Fruit fly (Drosophila melanogaster) whole organism, embryonic: ENCODE data around the gene CG31997.
A peak's percentile ranks its signal among the peaks of the same experiment; 100 is the strongest.

Source experiments
- Antp ChIP-seq: fragments of 200-800 bp; sonication (Bioruptor generic); optimal IDR thresholded peaks from 3 replicates; lab custom pipeline; 2016; ENCODE audit warnings: missing biosample characterization, missing genetic modification characterization
- B-H2 ChIP-seq: fragments of 200-800 bp; sonication (Bioruptor generic); optimal IDR thresholded peaks from 2 replicates; lab custom pipeline; 2018; ENCODE audit warnings: missing biosample characterization, mild to moderate bottlenecking, missing genetic modification characterization
- CG10543 ChIP-seq: fragments of 200-800 bp; sonication (Bioruptor generic); optimal IDR thresholded peaks from 3 replicates; lab custom pipeline; 2017; ENCODE audit warnings: missing biosample characterization, mild to moderate bottlenecking, missing genetic modification characterization, moderate library complexity
- CG11093 ChIP-seq: fragments of 200-800 bp; sonication (Bioruptor generic); IDR thresholded peaks from 3 replicates; pipeline ENCODE4 v1.3.6; 2022; ENCODE audit warnings: missing biosample characterization, missing genetic modification characterization
- CG12104 ChIP-seq: fragments of 200-800 bp; sonication (Bioruptor generic); optimal IDR thresholded peaks from 3 replicates; lab custom pipeline; 2016; ENCODE audit warnings: missing biosample characterization, missing genetic modification characterization
- CG12299 ChIP-seq: fragments of 200-800 bp; sonication (Bioruptor generic); optimal IDR thresholded peaks from 2 replicates; lab custom pipeline; 2018; ENCODE audit warnings: missing biosample characterization, mild to moderate bottlenecking, missing genetic modification characterization
- CG1647 ChIP-seq: fragments of 200-800 bp; sonication (Bioruptor generic); optimal IDR thresholded peaks from 3 replicates; lab custom pipeline; 2016; ENCODE audit warnings: missing biosample characterization, missing genetic modification characterization
- CG18764 ChIP-seq: fragments of 200-800 bp; sonication (Bioruptor generic); optimal IDR thresholded peaks from 3 replicates; lab custom pipeline; 2016; ENCODE audit warnings: missing biosample characterization, missing genetic modification characterization
- CG2875 ChIP-seq: fragments of 200-800 bp; sonication (Bioruptor generic); optimal IDR thresholded peaks from 2 replicates; lab custom pipeline; 2017; ENCODE audit warnings: missing biosample characterization, mild to moderate bottlenecking, missing genetic modification characterization, missing genetic modification reagents
- CG32532 ChIP-seq: fragments of 200-800 bp; sonication (Bioruptor generic); IDR thresholded peaks from 2 replicates; pipeline ENCODE4 v1.3.6; 2022; ENCODE audit warnings: missing biosample characterization, missing genetic modification characterization
- CG5245 ChIP-seq: fragments of 200-800 bp; sonication (Bioruptor generic); optimal IDR thresholded peaks from 3 replicates; lab custom pipeline; 2016; ENCODE audit warnings: missing biosample characterization, missing genetic modification characterization
- CG6254 ChIP-seq: fragments of 200-800 bp; sonication (Bioruptor generic); optimal IDR thresholded peaks from 3 replicates; lab custom pipeline; 2017; ENCODE audit warnings: mild to moderate bottlenecking, missing biosample characterization, missing genetic modification reagents, missing genetic modification characterization
- CG7987 ChIP-seq: fragments of 200-800 bp; sonication (Bioruptor generic); optimal IDR thresholded peaks from 2 replicates; lab custom pipeline; 2018; ENCODE audit warnings: missing biosample characterization, mild to moderate bottlenecking, missing genetic modification characterization, moderate library complexity
- CG8478 ChIP-seq: fragments of >200 bp; optimal IDR thresholded peaks from 2 replicates; lab custom pipeline; 2018
- CTCF ChIP-seq: fragments of 200-800 bp; sonication (Bioruptor generic); optimal IDR thresholded peaks from 2 replicates; lab custom pipeline; 2017; ENCODE audit warnings: missing biosample characterization, mild to moderate bottlenecking, missing genetic modification characterization, moderate library complexity
- D19B ChIP-seq: fragments of 200-800 bp; sonication (Bioruptor generic); optimal IDR thresholded peaks from 2 replicates; lab custom pipeline; 2017; ENCODE audit warnings: missing biosample characterization, mild to moderate bottlenecking, missing genetic modification characterization
- Ets65A ChIP-seq: fragments of 200-800 bp; sonication (Bioruptor generic); peaks from one replicate; lab custom pipeline; 2016; ENCODE audit warnings: missing biosample characterization, missing genetic modification characterization
- Gug ChIP-seq: fragments of 200-800 bp; sonication (Bioruptor generic); IDR thresholded peaks from 4 replicates; pipeline ENCODE4 v1.3.6; 2022; ENCODE audit warnings: missing biosample characterization, missing genetic modification characterization
- Lhr ChIP-seq: fragments of 200-800 bp; sonication (Bioruptor generic); optimal IDR thresholded peaks from 3 replicates; lab custom pipeline; 2017; ENCODE audit warnings: mild to moderate bottlenecking, missing biosample characterization, missing genetic modification reagents, missing genetic modification characterization
- Mes4 ChIP-seq: fragments of 200-800 bp; sonication (Bioruptor generic); optimal IDR thresholded peaks from 2 replicates; lab custom pipeline; 2016; ENCODE audit warnings: missing biosample characterization, missing genetic modification characterization
- Sox102F ChIP-seq: fragments of 200-800 bp; sonication (Bioruptor generic); optimal IDR thresholded peaks from 2 replicates; lab custom pipeline; 2018; ENCODE audit warnings: missing biosample characterization, mild to moderate bottlenecking, missing genetic modification characterization, moderate library complexity
- Spps ChIP-seq: fragments of 200-800 bp; sonication (Bioruptor generic); optimal IDR thresholded peaks from 2 replicates; lab custom pipeline; 2018; ENCODE audit warnings: missing biosample characterization, mild to moderate bottlenecking, missing genetic modification characterization
- Xbp1 ChIP-seq: fragments of 200-800 bp; sonication (Bioruptor generic); optimal IDR thresholded peaks from 3 replicates; lab custom pipeline; 2016; ENCODE audit warnings: missing biosample characterization, mild to moderate bottlenecking, missing genetic modification characterization
- cg ChIP-seq: fragments of 200-800 bp; sonication (Bioruptor generic); optimal IDR thresholded peaks from 3 replicates; lab custom pipeline; 2019; ENCODE audit warnings: missing biosample characterization, mild to moderate bottlenecking, missing genetic modification characterization, moderate library complexity
- crc ChIP-seq: fragments of 200-800 bp; sonication (Bioruptor generic); optimal IDR thresholded peaks from 2 replicates; lab custom pipeline; 2016; ENCODE audit warnings: missing biosample characterization, missing genetic modification characterization
- cwo ChIP-seq: fragments of 200-800 bp; sonication (Bioruptor generic); optimal IDR thresholded peaks from 3 replicates; lab custom pipeline; 2017; ENCODE audit warnings: missing biosample characterization, missing genetic modification characterization, mild to moderate bottlenecking, moderate library complexity, missing genetic modification reagents
- da ChIP-seq: fragments of 200-800 bp; sonication (Bioruptor generic); optimal IDR thresholded peaks from 2 replicates; lab custom pipeline; 2016; ENCODE audit warnings: missing biosample characterization, missing genetic modification characterization
- dati ChIP-seq: fragments of 200-800 bp; sonication (Bioruptor generic); IDR thresholded peaks from 2 replicates; pipeline ENCODE4 v1.3.6; 2022; ENCODE audit warnings: missing biosample characterization, missing genetic modification characterization
- dmrt11E ChIP-seq: fragments of 200-800 bp; sonication (Bioruptor generic); optimal IDR thresholded peaks from 3 replicates; lab custom pipeline; 2018; ENCODE audit warnings: missing biosample characterization, mild to moderate bottlenecking, missing genetic modification characterization, moderate library complexity
- eyg ChIP-seq: fragments of 200-800 bp; sonication (Bioruptor generic); optimal IDR thresholded peaks from 3 replicates; lab custom pipeline; 2016; ENCODE audit warnings: missing biosample characterization, missing genetic modification characterization
- gcm ChIP-seq: fragments of 200-800 bp; sonication (Bioruptor generic); optimal IDR thresholded peaks from 2 replicates; lab custom pipeline; 2019; ENCODE audit warnings: missing biosample characterization, mild to moderate bottlenecking, missing genetic modification characterization, moderate library complexity
- gfzf ChIP-seq: fragments of 200-800 bp; sonication (Bioruptor generic); optimal IDR thresholded peaks from 2 replicates; lab custom pipeline; 2016; ENCODE audit warnings: missing biosample characterization, mild to moderate bottlenecking, missing genetic modification characterization, moderate library complexity
- hb ChIP-seq: fragments of 200-800 bp; sonication (Bioruptor generic); IDR thresholded peaks from 3 replicates; pipeline ENCODE4 v1.3.6; 2022; ENCODE audit warnings: missing biosample characterization, missing genetic modification characterization; ENCODE audit not compliant: partially characterized antibody
- hth ChIP-seq: fragments of >200 bp; optimal IDR thresholded peaks from 2 replicates; lab custom pipeline; 2017; ENCODE audit warnings: inconsistent platforms
- insv ChIP-seq, 2 experiments: fragments of 200-800 bp; sonication (Bioruptor generic); optimal IDR thresholded peaks; 3 replicates each; lab custom pipeline; 2016 to 2018; ENCODE audit warnings: missing biosample characterization in 2 of 2, missing genetic modification characterization in 2 of 2
- jigr1 ChIP-seq: fragments of 200-800 bp; sonication (Bioruptor generic); IDR thresholded peaks from 3 replicates; pipeline ENCODE4 v1.3.6; 2022; ENCODE audit warnings: missing biosample characterization, missing genetic modification characterization
- kni ChIP-seq: fragments of 200-800 bp; sonication (Bioruptor generic); optimal IDR thresholded peaks from 3 replicates; lab custom pipeline; 2017; ENCODE audit warnings: mild to moderate bottlenecking, missing biosample characterization, missing genetic modification reagents, missing genetic modification characterization
- nerfin-1 ChIP-seq: fragments of 200-800 bp; sonication (Bioruptor generic); optimal IDR thresholded peaks from 3 replicates; lab custom pipeline; 2019; ENCODE audit warnings: missing biosample characterization, mild to moderate bottlenecking, missing genetic modification characterization, moderate library complexity
- onecut ChIP-seq: fragments of 200-800 bp; sonication (Bioruptor generic); IDR thresholded peaks from 2 replicates; pipeline ENCODE4 v1.3.6; 2022; ENCODE audit warnings: missing biosample characterization, missing genetic modification characterization
- pum ChIP-seq: fragments of 200-800 bp; sonication (Bioruptor generic); optimal IDR thresholded peaks from 2 replicates; lab custom pipeline; 2016; ENCODE audit warnings: missing biosample characterization, missing genetic modification characterization
- sens ChIP-seq: fragments of 200-800 bp; sonication (Bioruptor generic); peaks from one replicate; lab custom pipeline; 2016; ENCODE audit warnings: missing biosample characterization, missing genetic modification characterization
- seq ChIP-seq: fragments of 200-800 bp; sonication (Bioruptor generic); IDR thresholded peaks from 2 replicates; pipeline ENCODE4 v1.3.6; 2022; ENCODE audit warnings: missing biosample characterization, missing genetic modification characterization
- sima ChIP-seq: fragments of 200-800 bp; sonication (Bioruptor generic); optimal IDR thresholded peaks from 2 replicates; lab custom pipeline; 2016; ENCODE audit warnings: missing biosample characterization, missing genetic modification characterization
- sr ChIP-seq: fragments of 200-800 bp; sonication (Bioruptor generic); IDR thresholded peaks from 3 replicates; pipeline ENCODE4 v1.3.6; 2022; ENCODE audit warnings: missing biosample characterization, missing genetic modification characterization
- tgo ChIP-seq: fragments of 200-800 bp; sonication (Bioruptor generic); IDR thresholded peaks from 3 replicates; pipeline ENCODE4 v1.3.6; 2022; ENCODE audit warnings: missing biosample characterization, missing genetic modification characterization
- usp ChIP-seq: fragments of >200 bp; optimal IDR thresholded peaks from 2 replicates; lab custom pipeline; 2017; ENCODE audit warnings: missing biosample characterization, missing genetic modification characterization
- vfl ChIP-seq: fragments of 200-800 bp; sonication (Bioruptor generic); optimal IDR thresholded peaks from 2 replicates; lab custom pipeline; 2016; ENCODE audit warnings: missing biosample characterization, missing genetic modification characterization
- vnd ChIP-seq: fragments of 200-800 bp; sonication (Bioruptor generic); IDR thresholded peaks from 3 replicates; pipeline ENCODE4 v1.3.6; 2022; ENCODE audit warnings: missing biosample characterization, missing genetic modification characterization; ENCODE audit not compliant: partially characterized antibody
- wdn ChIP-seq: fragments of 200-800 bp; sonication (Bioruptor generic); IDR thresholded peaks from 2 replicates; pipeline ENCODE4 v1.3.6; 2022; ENCODE audit warnings: missing biosample characterization, missing genetic modification characterization
- wor ChIP-seq: fragments of 200-800 bp; sonication (Bioruptor generic); IDR thresholded peaks from 2 replicates; pipeline ENCODE4 v1.3.6; 2022; ENCODE audit warnings: missing biosample characterization, missing genetic modification characterization
- yki ChIP-seq: fragments of >200 bp; optimal IDR thresholded peaks from 3 replicates; lab custom pipeline; 2018
- zfh2 ChIP-seq: fragments of 200-800 bp; sonication (Bioruptor generic); optimal IDR thresholded peaks from 2 replicates; lab custom pipeline; 2016; ENCODE audit warnings: missing biosample characterization, missing genetic modification characterization

The CG31997 gene

dm6 chr4:179062-179919, 23.4 kb upstream of the CG31997 start, which contains the start of gene Arl4 (continued):
- TF ChIP-seq D19B (GFP tag; lab: Kevin White, UChicago) (no peak), crc (no peak), sens (peak; percentile 14), CG18764 (GFP tag; lab: Kevin White, UChicago) (no peak), cg (GFP tag; lab: Kevin White, UChicago) (no peak), seq (GFP tag; lab: Robert Waterston, UW) (no peak), usp (GFP tag; lab: Kevin White, UChicago) (no peak), Spps (tag; lab: Kevin White, UChicago) (no peak), Sox102F (no peak), CG2875 (GFP tag; lab: Kevin White, UChicago) (no peak), CG5245 (GFP tag; lab: Kevin White, UChicago) (no peak), eyg (GFP tag; lab: Kevin White, UChicago) (no peak), CG12104 (GFP tag; lab: Kevin White, UChicago) (no peak), Gug (no peak; the same call in 3 of the 4 replicates), kni (GFP tag; lab: Kevin White, UChicago) (peak; percentile 57), dmrt11E (tag; lab: Kevin White, UChicago) (peak; percentile 36), Antp (GFP tag; lab: Kevin White, UChicago) (no peak), cwo (GFP tag; lab: Kevin White, UChicago) (no peak), onecut (GFP tag; lab: Robert Waterston, UW) (0 out of 2 replicates have a peak, but pooled peaks have one; percentile 6), Lhr (GFP tag; lab: Kevin White, UChicago) (peak; percentile 69), pum (GFP tag; lab: Kevin White, UChicago) (no peak), zfh2 (peak; percentile 16), insv (GFP tag; optimal IDR thresholded peaks at IDR 0.05; lab: Kevin White, UChicago) (no peak), sr (GFP tag; lab: Robert Waterston, UW) (no peak), da (no peak), gcm (GFP tag; lab: Kevin White, UChicago) (no peak), nerfin-1 (no peak), dati (GFP tag; lab: Robert Waterston, UW) (no peak), CG11093 (GFP tag; lab: Robert Waterston, UW) (no peak), vfl (GFP tag; lab: Kevin White, UChicago) (no peak), gfzf (GFP tag; lab: Kevin White, UChicago) (peak; percentile 28), wor (GFP tag; lab: Robert Waterston, UW) (no peak), CG8478 (lab: Kevin White, UChicago) (no peak), CG12299 (no peak), yki (lab: Kevin White, UChicago) (no peak), jigr1 (GFP tag; lab: Robert Waterston, UW) (no peak), CG1647 (no peak), CG7987 (GFP tag; lab: Kevin White, UChicago) (no peak), CG6254 (GFP tag; lab: Kevin White, UChicago) (no peak), vnd (GFP tag; lab: Robert Waterston, UW) (no peak), CG10543 (GFP tag; lab: Kevin White, UChicago) (no peak), Ets65A (GFP tag; lab: Kevin White, UChicago) (peak; percentile 94), hb (GFP tag; lab: Robert Waterston, UW) (no peak), sima (no peak), CTCF (GFP tag; lab: Kevin White, UChicago) (no peak), B-H2 (GFP tag; lab: Kevin White, UChicago) (peak; percentile 25), wdn (GFP tag; lab: Robert Waterston, UW) (no peak), CG32532 (GFP tag; lab: Robert Waterston, UW) (no peak), hth (lab: Kevin White, UChicago) (no peak), Xbp1 (GFP tag; lab: Kevin White, UChicago) (peak; percentile 34), tgo (GFP tag; lab: Robert Waterston, UW) (no peak), Mes4 (no peak)
